Worm (Caenorhabditis elegans): ENCODE results near the gene C34D4.2.

- TF ChIP-seq hmg-4 (GFP tag; optimal IDR thresholded peaks at IDR 0.05): no peak
- TF ChIP-seq flt-1 (GFP tag; IDR thresholded peaks at IDR 0.05): no peak
- no peak for TF ChIP-seq ceh-13 (GFP tag; optimal IDR thresholded peaks at IDR 0.05)
- no peak for TF ChIP-seq tbx-37 (GFP tag; conservative IDR thresholded peaks at IDR 0.05)
- TF ChIP-seq tra-4 (tag; optimal IDR thresholded peaks at IDR 0.05): no peak
- TF ChIP-seq aly-1 (tag; optimal IDR thresholded peaks at IDR 0.05): no peak
- no peak for TF ChIP-seq ama-1 (optimal IDR thresholded peaks at IDR 0.05)
- no peak for TF ChIP-seq hmbx-1 (tag; optimal IDR thresholded peaks at IDR 0.05)
- TF ChIP-seq F13C5.2 (tag; optimal IDR thresholded peaks at IDR 0.05): no peak
- TF ChIP-seq tbx-11 (GFP tag; IDR thresholded peaks at IDR 0.05): no peak
- no peak for TF ChIP-seq B0310.2 (tag; optimal IDR thresholded peaks at IDR 0.05)
- TF ChIP-seq ets-7 (tag; optimal IDR thresholded peaks at IDR 0.05): no peak
Measured at ce11 chrIV:7175346-7175745, 20.9 kb downstream of the C34D4.2 start, which contains the start of gene C42D4.19.
